Worm (Caenorhabditis elegans) whole organism, midembryonic: ENCODE measurements around the gene maa-1.

ENCODE experiments used
- T22C8.4 ChIP-seq: fragments of 200-800 bp; sonication (Bioruptor generic); IDR thresholded peaks from 2 replicates; pipeline ENCODE4 v1.3.6; 2022; ENCODE audit warnings: missing genetic modification characterization, missing compliant biosample characterization
- cog-1 ChIP-seq: sonication (generic microtip); optimal IDR thresholded peaks from 2 replicates; lab custom pipeline; 2016; ENCODE audit warnings: missing genetic modification characterization, missing compliant biosample characterization
- flt-1 ChIP-seq: fragments of 200-800 bp; sonication (Bioruptor generic); IDR thresholded peaks from 2 replicates; pipeline ENCODE4 v1.3.6; 2022; ENCODE audit warnings: missing genetic modification characterization, missing compliant biosample characterization
- klf-2 ChIP-seq: fragments of 200-800 bp; sonication (Bioruptor generic); conservative IDR thresholded peaks from 2 replicates; pipeline ENCODE4 v1.3.6; 2022; ENCODE audit warnings: missing genetic modification reagents, missing genetic modification characterization, missing compliant biosample characterization
- med-1 ChIP-seq: sonication (generic microtip); optimal IDR thresholded peaks from 2 replicates; lab custom pipeline; 2017; ENCODE audit warnings: missing genetic modification characterization, mild to moderate bottlenecking, missing compliant biosample characterization, antibody characterized with exemption, missing genetic modification reagents; ENCODE audit not compliant: insufficient read depth
- ref-1 ChIP-seq: fragments of 200-800 bp; sonication (Bioruptor generic); conservative IDR thresholded peaks from 2 replicates; pipeline ENCODE4 v1.3.6; 2022; ENCODE audit warnings: missing genetic modification reagents, missing genetic modification characterization, missing compliant biosample characterization
- tab-1 ChIP-seq: fragments of 200-800 bp; sonication (Bioruptor generic); IDR thresholded peaks from 2 replicates; pipeline ENCODE4 v1.3.6; 2022; ENCODE audit warnings: missing genetic modification characterization, missing compliant biosample characterization
- ztf-23 ChIP-seq: fragments of 200-800 bp; sonication (Bioruptor generic); IDR thresholded peaks from 2 replicates; pipeline ENCODE4 v1.3.6; 2022; ENCODE audit warnings: missing genetic modification reagents, missing genetic modification characterization, missing compliant biosample characterization
- ztf-29 ChIP-seq: fragments of 200-800 bp; sonication (Bioruptor generic); IDR thresholded peaks from 2 replicates; pipeline ENCODE4 v1.3.6; 2022; ENCODE audit warnings: missing genetic modification reagents, missing genetic modification characterization, missing compliant biosample characterization

DNA sequence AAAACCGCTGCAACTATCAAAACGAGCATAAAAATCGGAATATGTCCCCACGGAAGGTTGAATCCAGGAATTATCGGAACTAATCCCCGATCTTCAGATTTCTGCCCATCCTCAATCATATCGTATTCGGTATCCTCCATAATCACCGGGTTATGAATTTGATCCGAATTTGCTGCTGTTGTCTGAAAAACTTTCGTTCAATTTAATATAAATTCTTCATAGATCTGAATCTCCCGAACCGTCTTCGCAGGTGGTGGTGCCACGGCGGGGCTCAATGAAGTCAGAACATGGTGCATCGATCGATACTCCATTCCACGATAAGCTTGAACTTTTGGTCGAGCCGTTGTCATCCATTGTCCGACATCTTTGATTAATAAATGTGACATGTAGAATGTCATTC, 34.5 kb upstream of the maa-1 start:
- TF ChIP-seq flt-1 (GFP tag; lab: Robert Waterston, UW) (no peak), tab-1 (GFP tag; lab: Robert Waterston, UW) (no peak), ref-1 (no peak), ztf-29 (no peak), klf-2 (GFP tag; lab: Robert Waterston, UW) (no peak), T22C8.4 (no peak), med-1 (no peak), cog-1 (no peak), ztf-23 (GFP tag; lab: Robert Waterston, UW) (no peak)
